Worm (Caenorhabditis elegans): ENCODE results near the gene nhr-180.

DNA sequence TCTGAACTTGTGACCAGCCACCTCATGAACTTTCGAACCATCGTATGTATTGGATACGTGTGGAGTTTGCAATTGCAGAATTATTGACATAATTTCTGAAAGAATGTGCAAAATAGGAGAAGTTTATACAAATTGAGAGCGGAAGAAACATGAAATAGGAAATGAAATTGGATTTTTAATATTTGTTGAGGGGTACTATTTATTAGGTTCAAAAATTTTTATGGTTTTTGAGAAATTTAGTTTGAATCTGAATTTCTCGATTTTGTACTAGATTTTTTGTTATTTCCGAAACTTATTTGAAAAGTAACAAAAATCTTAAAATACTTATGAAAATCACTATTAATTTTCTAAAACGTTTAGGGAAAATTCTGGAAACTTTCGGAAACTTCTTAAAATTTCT, 38.8 kb downstream of the nhr-180 start, which contains the start of gene F48G7.9:
- TF ChIP-seq pqm-1 (tag; optimal IDR thresholded peaks at IDR 0.05) (no peak), hlh-13 (GFP tag; optimal IDR thresholded peaks at IDR 0.05) (no peak), T23F11.4 (GFP tag; optimal IDR thresholded peaks at IDR 0.05) (no peak), gmeb-2 (tag; optimal IDR thresholded peaks at IDR 0.05) (no peak), tbx-2 (tag; optimal IDR thresholded peaks at IDR 0.05) (no peak), pha-2 (tag; optimal IDR thresholded peaks at IDR 0.05) (no peak), hlh-30 (tag; optimal IDR thresholded peaks at IDR 0.05; ENCODE audit: insufficient read depth) (no peak)

All from whole organism, late embryonic.